Worm (Caenorhabditis elegans) whole organism, L1 larva: ENCODE data around the gene str-225.

Experiments
- C04F5.9 ChIP-seq: sonication (generic microtip); optimal IDR thresholded peaks from 2 replicates; lab custom pipeline; 2016; ENCODE audit warnings: missing genetic modification characterization, missing compliant biosample characterization
- C16A3.4 ChIP-seq: fragments of 150-350 bp; optimal IDR thresholded peaks from 2 replicates; lab custom pipeline; 2014; ENCODE audit warnings: missing biosample characterization, missing genetic modification characterization
- C34B4.2 ChIP-seq: sonication (generic microtip); optimal IDR thresholded peaks from 2 replicates; lab custom pipeline; 2017; ENCODE audit warnings: mild to moderate bottlenecking, missing genetic modification characterization, missing compliant biosample characterization
- aly-2 ChIP-seq: fragments of 150-350 bp; optimal IDR thresholded peaks from 2 replicates; lab custom pipeline; 2014; ENCODE audit warnings: missing biosample characterization, missing genetic modification characterization
- ama-1 ChIP-seq: fragments of 150-350 bp; optimal IDR thresholded peaks from 2 replicates; lab custom pipeline; 2014
- blmp-1 ChIP-seq: fragments of 150-350 bp; optimal IDR thresholded peaks from 2 replicates; lab custom pipeline; 2014; ENCODE audit warnings: missing biosample characterization, missing genetic modification characterization
- ceh-88 ChIP-seq: fragments of 200-800 bp; sonication (Bioruptor generic); IDR thresholded peaks from 2 replicates; pipeline ENCODE4 v1.3.6; 2022; ENCODE audit warnings: missing genetic modification characterization, missing compliant biosample characterization
- ceh-90 ChIP-seq: sonication (generic microtip); optimal IDR thresholded peaks from 2 replicates; lab custom pipeline; 2016; ENCODE audit warnings: missing genetic modification characterization, missing compliant biosample characterization
- ces-1 ChIP-seq: fragments of 150-350 bp; optimal IDR thresholded peaks from 2 replicates; lab custom pipeline; 2014; ENCODE audit warnings: missing biosample characterization, missing genetic modification reagents, missing genetic modification characterization
- efl-3 ChIP-seq: fragments of 200-800 bp; sonication (Bioruptor generic); optimal IDR thresholded peaks from 2 replicates; lab custom pipeline; 2018; ENCODE audit warnings: mild to moderate bottlenecking, missing genetic modification characterization, missing compliant biosample characterization
- egl-13 ChIP-seq: sonication (generic microtip); optimal IDR thresholded peaks from 2 replicates; lab custom pipeline; 2016; ENCODE audit warnings: missing genotype, missing genetic modification reagents, missing genetic modification characterization, missing compliant biosample characterization
- elt-2 ChIP-seq: sonication (generic microtip); optimal IDR thresholded peaks from 2 replicates; lab custom pipeline; 2016; ENCODE audit warnings: missing genetic modification characterization, mild to moderate bottlenecking, inconsistent platforms, missing compliant biosample characterization, missing genetic modification reagents
- fkh-4 ChIP-seq: sonication (generic microtip); optimal IDR thresholded peaks from 2 replicates; lab custom pipeline; 2016; ENCODE audit warnings: missing compliant biosample characterization, missing genetic modification characterization, borderline replicate concordance
- fos-1 ChIP-seq: fragments of 150-350 bp; optimal IDR thresholded peaks from 2 replicates; lab custom pipeline; 2014; ENCODE audit warnings: missing biosample characterization, missing genetic modification characterization
- hlh-4 ChIP-seq: sonication (generic microtip); optimal IDR thresholded peaks from 2 replicates; lab custom pipeline; 2016; ENCODE audit warnings: mild to moderate bottlenecking, missing genetic modification characterization, missing compliant biosample characterization
- hpl-2 ChIP-seq: fragments of 150-350 bp; optimal IDR thresholded peaks from 2 replicates; lab custom pipeline; 2014; ENCODE audit warnings: missing biosample characterization, missing genetic modification reagents, missing genetic modification characterization
- isw-1 ChIP-seq: fragments of 200-800 bp; sonication (Bioruptor generic); IDR thresholded peaks from 2 replicates; pipeline ENCODE4 v1.3.6; 2022; ENCODE audit warnings: missing genetic modification characterization, missing compliant biosample characterization
- lin-14 ChIP-seq: fragments of 200-800 bp; sonication (Bioruptor generic); optimal IDR thresholded peaks from 2 replicates; lab custom pipeline; 2018; ENCODE audit warnings: mild to moderate bottlenecking, missing genetic modification characterization, moderate library complexity, missing compliant biosample characterization
- lir-3 ChIP-seq: sonication (generic microtip); optimal IDR thresholded peaks from 2 replicates; lab custom pipeline; 2016; ENCODE audit warnings: mild to moderate bottlenecking, missing genetic modification characterization, moderate library complexity, missing compliant biosample characterization; ENCODE audit not compliant: poor library complexity
- lsy-2 ChIP-seq, 2 experiments: fragments of 150-350 bp; optimal IDR thresholded peaks; 2 replicates each; lab custom pipeline; 2014; ENCODE audit warnings: missing biosample characterization in 2 of 2, missing genetic modification characterization in 2 of 2
- nhr-19 ChIP-seq: fragments of 200-800 bp; sonication (Bioruptor generic); conservative IDR thresholded peaks from 2 replicates; pipeline ENCODE4 v1.3.6; 2022; ENCODE audit warnings: missing genetic modification characterization, missing compliant biosample characterization
- nhr-20 ChIP-seq: sonication (generic microtip); optimal IDR thresholded peaks from 2 replicates; lab custom pipeline; 2016; ENCODE audit warnings: mild to moderate bottlenecking, missing genetic modification characterization, missing compliant biosample characterization
- nhr-28 ChIP-seq: fragments of 150-350 bp; optimal IDR thresholded peaks from 2 replicates; lab custom pipeline; 2014; ENCODE audit warnings: missing biosample characterization, missing genetic modification characterization
- nhr-47 ChIP-seq: sonication (generic microtip); optimal IDR thresholded peaks from 2 replicates; lab custom pipeline; 2016; ENCODE audit warnings: mild to moderate bottlenecking, missing genetic modification characterization, moderate library complexity, missing compliant biosample characterization
- nhr-71 ChIP-seq: sonication (generic microtip); optimal IDR thresholded peaks from 2 replicates; lab custom pipeline; 2016; ENCODE audit warnings: mild to moderate bottlenecking, missing genetic modification characterization, moderate library complexity, missing compliant biosample characterization
- nhr-76 ChIP-seq: sonication (generic microtip); optimal IDR thresholded peaks from 2 replicates; lab custom pipeline; 2017; ENCODE audit warnings: missing biosample characterization, missing genetic modification characterization
- nhr-77 ChIP-seq: fragments of 150-350 bp; optimal IDR thresholded peaks from 2 replicates; lab custom pipeline; 2014; ENCODE audit warnings: missing biosample characterization, missing genetic modification characterization
- nhr-85 ChIP-seq: sonication (generic microtip); peaks from one replicate; lab custom pipeline; 2016; ENCODE audit warnings: missing genetic modification characterization, inconsistent platforms, missing compliant biosample characterization
- nhr-90 ChIP-seq: sonication (generic microtip); optimal IDR thresholded peaks from 2 replicates; lab custom pipeline; 2016; ENCODE audit warnings: mild to moderate bottlenecking, missing genetic modification characterization, missing compliant biosample characterization; ENCODE audit not compliant: poor library complexity
- pag-3 ChIP-seq: sonication (generic microtip); optimal IDR thresholded peaks from 2 replicates; lab custom pipeline; 2017; ENCODE audit warnings: missing genetic modification characterization, mild to moderate bottlenecking, missing compliant biosample characterization, antibody characterized with exemption, borderline replicate concordance; ENCODE audit not compliant: insufficient read depth
- pax-3 ChIP-seq: fragments of 200-800 bp; sonication (Bioruptor generic); optimal IDR thresholded peaks from 2 replicates; lab custom pipeline; 2018; ENCODE audit warnings: mild to moderate bottlenecking, missing genetic modification characterization, moderate library complexity, missing compliant biosample characterization
- rnt-1 ChIP-seq: sonication (generic microtip); optimal IDR thresholded peaks from 2 replicates; lab custom pipeline; 2016; ENCODE audit warnings: mild to moderate bottlenecking, missing genetic modification characterization, moderate library complexity, missing compliant biosample characterization
- snpc-4 ChIP-seq: fragments of 150-350 bp; optimal IDR thresholded peaks from 2 replicates; lab custom pipeline; 2014; ENCODE audit warnings: missing biosample characterization, missing genetic modification characterization
- swsn-7 ChIP-seq: sonication (generic microtip); optimal IDR thresholded peaks from 2 replicates; lab custom pipeline; 2016; ENCODE audit warnings: missing genetic modification characterization, missing compliant biosample characterization
- unc-130 ChIP-seq: fragments of 150-350 bp; optimal IDR thresholded peaks from 2 replicates; lab custom pipeline; 2017; ENCODE audit warnings: missing biosample characterization, missing genetic modification characterization, inconsistent platforms
- unc-62 ChIP-seq: fragments of 150-350 bp; optimal IDR thresholded peaks from 2 replicates; lab custom pipeline; 2014; ENCODE audit warnings: missing biosample characterization, missing genetic modification reagents, missing genetic modification characterization
- vab-15 ChIP-seq: sonication (generic microtip); optimal IDR thresholded peaks from 2 replicates; lab custom pipeline; 2017; ENCODE audit warnings: missing genotype, mild to moderate bottlenecking, missing genetic modification characterization, missing compliant biosample characterization
- zag-1 ChIP-seq: fragments of 150-350 bp; optimal IDR thresholded peaks from 2 replicates; lab custom pipeline; 2014; ENCODE audit warnings: missing biosample characterization, missing genetic modification characterization

str-225 gene

DNA sequence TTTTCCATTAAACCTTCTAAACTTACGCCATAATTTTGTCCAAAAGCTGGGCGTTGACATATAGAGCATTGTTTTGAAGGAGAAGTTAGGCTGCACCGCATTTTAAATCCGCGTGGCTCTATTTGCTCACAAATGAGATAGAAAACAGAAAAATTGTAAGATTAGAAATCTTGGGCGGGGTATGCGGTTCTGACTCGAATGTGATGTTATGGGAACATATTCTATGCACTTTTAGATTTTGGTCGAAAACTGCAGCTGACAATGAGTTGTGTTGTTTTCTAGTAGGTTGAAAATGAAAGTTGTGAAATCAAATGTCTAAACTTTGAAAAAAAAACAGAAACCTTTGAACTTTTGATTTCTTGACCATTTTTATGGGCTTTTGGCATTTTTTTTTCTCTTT is 35.7 kb downstream of the str-225 start, which contains the start of gene nhr-222:
TSS of gene nhr-222 (minus strand) at position 101 of the 400 bp plus-strand sequence.
- no peak for TF ChIP-seq elt-2 (tag; lab: Kevin White, UChicago)
- no peak for TF ChIP-seq rnt-1 (tag; lab: Kevin White, UChicago)
- TF ChIP-seq ceh-88 (GFP tag; lab: Robert Waterston, UW) = no peak
- no peak for TF ChIP-seq swsn-7 (tag; lab: Kevin White, UChicago)
- TF ChIP-seq nhr-76 = no peak
- no peak for TF ChIP-seq aly-2 (tag; lab: Kevin White, UChicago)
- TF ChIP-seq ces-1 (GFP tag; lab: Kevin White, UChicago) = no peak
- no peak for TF ChIP-seq nhr-28 (tag; lab: Kevin White, UChicago)
- TF ChIP-seq nhr-77 (tag; lab: Kevin White, UChicago) = no peak
- TF ChIP-seq lin-14 (GFP tag; lab: Kevin White, UChicago) = no peak
- no peak for TF ChIP-seq nhr-90 (tag; lab: Kevin White, UChicago)
- TF ChIP-seq nhr-71 = no peak
- TF ChIP-seq isw-1 = no peak

DNA sequence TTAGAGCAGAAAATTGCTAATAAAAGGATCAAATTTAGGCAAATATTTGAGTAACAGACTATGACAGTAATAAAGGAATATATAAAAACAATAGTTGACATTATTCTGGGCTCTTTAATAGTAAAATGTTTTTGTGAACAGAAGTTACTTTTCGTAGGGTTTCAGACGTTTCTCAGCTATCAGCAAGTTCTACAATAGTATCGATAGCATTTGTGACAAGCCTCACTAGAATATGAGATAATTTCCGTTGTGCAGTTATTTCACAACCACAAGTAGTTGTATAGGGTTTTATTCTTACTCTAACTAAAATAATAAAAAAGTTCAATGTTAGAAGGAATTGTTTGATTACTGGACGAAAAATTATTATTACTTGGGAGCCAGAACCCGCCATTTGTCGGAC is 38.9 kb downstream of the str-225 start, which contains the start of gene srbc-68:
TSS of gene srbc-68 (minus strand) at position 101 of the 400 bp plus-strand sequence.
- TF ChIP-seq hlh-4 (no peak), fkh-4 (tag; lab: Kevin White, UChicago) (no peak), pag-3 (tag; lab: Kevin White, UChicago) (no peak), fos-1 (no peak), C04F5.9 (tag; lab: Kevin White, UChicago) (no peak), hpl-2 (GFP tag; lab: Kevin White, UChicago) (no peak), lir-3 (no peak), snpc-4 (tag; lab: Kevin White, UChicago) (no peak)

ce11 chrV:3548798-3549197 is 41.2 kb downstream of the str-225 start, which contains the start of gene srw-130:
Gene srw-130 (minus strand): TSS chrV:3548898.
- TF ChIP-seq egl-13 (tag; lab: Kevin White, UChicago) (no peak), ceh-90 (tag; lab: Kevin White, UChicago) (no peak), efl-3 (GFP tag; lab: Kevin White, UChicago) (no peak), C16A3.4 (tag; lab: Kevin White, UChicago) (no peak), ama-1 (lab: Kevin White, UChicago) (no peak), C34B4.2 (no peak), C04F5.9 (tag; lab: Kevin White, UChicago) (no peak), unc-62 (no peak), lin-14 (GFP tag; lab: Kevin White, UChicago) (no peak), nhr-20 (tag; lab: Kevin White, UChicago) (no peak)

DNA sequence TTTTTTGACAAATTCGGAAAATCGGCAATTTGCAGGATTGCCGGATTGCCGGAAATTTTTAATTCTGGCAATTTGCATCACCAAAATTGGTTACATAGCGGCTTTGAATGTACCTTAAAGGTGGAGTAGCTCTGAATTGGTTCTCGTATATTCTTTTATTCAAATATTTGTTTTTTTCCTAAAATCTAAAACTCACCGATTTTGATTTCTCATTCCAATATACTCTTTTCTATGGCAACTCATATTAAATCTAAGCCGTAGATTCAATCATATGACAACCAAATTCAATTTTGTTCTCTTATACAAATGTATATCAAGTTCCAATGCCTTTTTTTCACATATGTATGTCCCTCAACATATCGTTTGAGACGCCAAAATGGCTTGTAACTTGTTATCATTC is 41.9 kb downstream of the str-225 start, which contains the start of gene sri-21:
TSS of gene sri-21 (plus strand) at position 301 of the 400 bp plus-strand sequence.
- TF ChIP-seq blmp-1 (no peak), efl-3 (GFP tag; lab: Kevin White, UChicago) (no peak), pag-3 (tag; lab: Kevin White, UChicago) (no peak), swsn-7 (tag; lab: Kevin White, UChicago) (no peak), nhr-47 (tag; lab: Kevin White, UChicago) (no peak), nhr-90 (tag; lab: Kevin White, UChicago) (no peak), vab-15 (tag; lab: Kevin White, UChicago) (no peak), pax-3 (tag; lab: Kevin White, UChicago) (no peak), nhr-19 (no peak)

DNA sequence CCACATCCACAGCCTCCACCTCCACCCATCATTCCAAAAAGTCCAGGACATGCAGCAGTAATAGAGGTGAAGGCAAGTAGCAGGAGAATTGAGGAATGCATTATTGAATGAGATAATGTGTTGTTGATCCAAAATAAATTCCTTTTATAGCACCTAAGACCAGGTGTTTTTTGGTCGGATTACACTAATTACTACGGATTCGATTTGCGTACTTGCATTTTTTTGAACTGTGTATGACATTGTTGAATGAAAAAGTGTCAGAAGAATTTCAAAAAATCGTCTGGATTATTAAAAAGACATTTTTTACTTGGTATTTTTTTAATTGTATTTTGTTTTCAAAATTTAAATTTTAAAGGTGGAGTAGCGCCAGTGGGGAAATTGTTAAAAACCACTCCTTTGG is 44.1 kb downstream of the str-225 start, which contains the start of gene grl-28:
TSS of gene grl-28 (minus strand) at position 101 of the 400 bp plus-strand sequence.
- TF ChIP-seq nhr-71 = no peak
- no peak for TF ChIP-seq isw-1
- TF ChIP-seq nhr-85 = peak; percentile 1
- TF ChIP-seq lsy-2 (tag; optimal IDR thresholded peaks at IDR 0.05; lab: Kevin White, UChicago) = no peak
- TF ChIP-seq zag-1 (tag; lab: Kevin White, UChicago) = no peak
- TF ChIP-seq unc-130 (tag; lab: Kevin White, UChicago) = no peak
